Worm (Caenorhabditis elegans): Measurements from ENCODE around the gene eif-1.

eif-1 gene

DNA sequence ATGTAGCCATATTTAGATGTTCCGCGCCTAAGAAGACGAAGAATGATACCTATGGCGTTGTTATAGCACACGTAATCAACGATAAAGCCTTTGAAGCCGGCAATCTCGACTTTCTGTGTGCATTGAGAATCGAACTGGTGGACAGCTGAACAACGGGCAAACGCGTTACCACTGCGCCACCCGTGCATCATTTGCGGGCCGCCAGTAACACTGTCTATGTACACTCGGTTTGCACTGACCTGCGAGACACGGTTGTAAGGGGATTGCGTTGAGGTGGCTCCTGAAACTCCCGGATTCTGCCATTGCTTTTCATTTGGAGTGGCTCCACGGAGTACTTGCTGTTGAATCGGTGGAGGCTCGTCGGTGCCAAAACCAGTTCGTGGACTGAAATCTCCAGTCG, 51.0 kb downstream of the eif-1 start:
- peak; percentile 88 for TF ChIP-seq tab-1 (GFP tag; IDR thresholded peaks at IDR 0.05)
- TF ChIP-seq T22C8.4 (GFP tag; IDR thresholded peaks at IDR 0.05) = peak; percentile 42
- TF ChIP-seq flt-1 (GFP tag; IDR thresholded peaks at IDR 0.05) = peak; percentile 93
- peak; percentile 90 for TF ChIP-seq ztf-29 (GFP tag; IDR thresholded peaks at IDR 0.05)
- peak; percentile 80 for TF ChIP-seq ztf-23 (GFP tag; IDR thresholded peaks at IDR 0.05)
- TF ChIP-seq klf-2 (GFP tag; conservative IDR thresholded peaks at IDR 0.05) = peak; percentile 51; the same call in 1 of the 2 replicates
- peak; percentile 71 for TF ChIP-seq cog-1 (tag; optimal IDR thresholded peaks at IDR 0.05)
- TF ChIP-seq ref-1 (GFP tag; conservative IDR thresholded peaks at IDR 0.05) = peak; percentile 66
- TF ChIP-seq med-1 (GFP tag; optimal IDR thresholded peaks at IDR 0.05; ENCODE audit: insufficient read depth) = peak; percentile 27

ce11 chrII:4941541-4942206, 51.7 kb downstream of the eif-1 start, which contains the start of gene ZK546.19:
Gene ZK546.19 (plus strand): TSS chrII:4941726.
- TF ChIP-seq klf-2 (GFP tag; conservative IDR thresholded peaks at IDR 0.05) (no peak), med-1 (GFP tag; optimal IDR thresholded peaks at IDR 0.05; ENCODE audit: insufficient read depth) (no peak), flt-1 (GFP tag; IDR thresholded peaks at IDR 0.05) (no peak), tab-1 (GFP tag; IDR thresholded peaks at IDR 0.05) (no peak), ztf-23 (GFP tag; IDR thresholded peaks at IDR 0.05) (no peak), ztf-29 (GFP tag; IDR thresholded peaks at IDR 0.05) (no peak), T22C8.4 (GFP tag; IDR thresholded peaks at IDR 0.05) (no peak), cog-1 (tag; optimal IDR thresholded peaks at IDR 0.05) (no peak), ref-1 (GFP tag; conservative IDR thresholded peaks at IDR 0.05) (no peak)

DNA sequence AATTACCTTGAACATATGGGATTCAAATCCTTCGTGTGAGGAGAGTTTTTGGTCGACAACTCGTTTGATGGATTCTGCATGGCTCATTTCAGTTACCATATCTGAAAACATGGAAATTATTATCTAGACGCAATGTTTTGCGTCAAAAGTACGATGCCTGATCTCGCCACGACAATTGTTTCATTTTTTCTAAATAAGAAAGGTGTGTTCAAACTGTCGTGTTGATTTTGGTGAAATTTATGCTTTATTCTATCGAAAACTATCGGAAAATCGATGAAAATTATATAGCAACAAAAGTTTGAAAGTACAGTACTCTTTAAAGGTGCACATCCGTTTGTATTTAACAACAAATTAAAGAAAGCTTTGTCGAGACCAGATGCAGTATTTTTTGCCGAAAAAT, 52.3 kb downstream of the eif-1 start, which contains the start of gene cblc-1:
Gene cblc-1, minus strand, starts transcription at position 101 of the 400 bp plus-strand sequence.
- TF ChIP-seq klf-2 (GFP tag; conservative IDR thresholded peaks at IDR 0.05) = no peak
- no peak for TF ChIP-seq cog-1 (tag; optimal IDR thresholded peaks at IDR 0.05)
- TF ChIP-seq ztf-29 (GFP tag; IDR thresholded peaks at IDR 0.05) = no peak
- TF ChIP-seq T22C8.4 (GFP tag; IDR thresholded peaks at IDR 0.05) = no peak
- TF ChIP-seq med-1 (GFP tag; optimal IDR thresholded peaks at IDR 0.05; ENCODE audit: insufficient read depth) = no peak
- TF ChIP-seq tab-1 (GFP tag; IDR thresholded peaks at IDR 0.05) = no peak
- TF ChIP-seq ref-1 (GFP tag; conservative IDR thresholded peaks at IDR 0.05) = no peak

Measured in whole organism, midembryonic.